Worm (Caenorhabditis elegans) whole organism, early embryonic: ENCODE data around the gene clec-171.

Source experiments
- B0310.2 ChIP-seq: sonication (generic microtip); optimal IDR thresholded peaks from 2 replicates; lab custom pipeline; 2016; ENCODE audit warnings: mild to moderate bottlenecking, missing genetic modification characterization, missing compliant biosample characterization
- aly-1 ChIP-seq: sonication (generic microtip); optimal IDR thresholded peaks from 2 replicates; lab custom pipeline; 2016; ENCODE audit warnings: missing genetic modification characterization, missing compliant biosample characterization
- ama-1 ChIP-seq: fragments of 150-350 bp; optimal IDR thresholded peaks from 2 replicates; lab custom pipeline; 2014
- ceh-36 ChIP-seq: sonication (generic microtip); optimal IDR thresholded peaks from 2 replicates; lab custom pipeline; 2016; ENCODE audit warnings: missing genetic modification characterization, inconsistent platforms, missing compliant biosample characterization
- ets-7 ChIP-seq: sonication (generic microtip); optimal IDR thresholded peaks from 2 replicates; lab custom pipeline; 2016; ENCODE audit warnings: missing genotype, missing genetic modification characterization, missing compliant biosample characterization
- flt-1 ChIP-seq: fragments of 200-800 bp; sonication (Bioruptor generic); IDR thresholded peaks from 2 replicates; pipeline ENCODE4 v1.3.6; 2022; ENCODE audit warnings: missing genetic modification characterization, missing compliant biosample characterization
- hmbx-1 ChIP-seq: sonication (generic microtip); optimal IDR thresholded peaks from 2 replicates; lab custom pipeline; 2016; ENCODE audit warnings: mild to moderate bottlenecking, missing genetic modification characterization, missing compliant biosample characterization
- hnd-1 ChIP-seq: sonication (generic microtip); optimal IDR thresholded peaks from 2 replicates; lab custom pipeline; 2016; ENCODE audit warnings: missing genetic modification characterization, missing compliant biosample characterization
- pes-1 ChIP-seq: fragments of 200-800 bp; sonication (Bioruptor generic); IDR thresholded peaks from 2 replicates; pipeline ENCODE4 v1.3.6; 2022; ENCODE audit warnings: missing genetic modification reagents, missing genetic modification characterization, missing compliant biosample characterization
- sea-1 ChIP-seq: fragments of 200-800 bp; sonication (Bioruptor generic); conservative IDR thresholded peaks from 2 replicates; pipeline ENCODE4 v1.3.6; 2022; ENCODE audit warnings: missing genetic modification characterization, missing compliant biosample characterization
- tbx-11 ChIP-seq: fragments of 200-800 bp; sonication (Bioruptor generic); IDR thresholded peaks from 2 replicates; pipeline ENCODE4 v1.3.6; 2022; ENCODE audit warnings: missing genetic modification characterization, missing compliant biosample characterization
- tbx-37 ChIP-seq: fragments of 200-800 bp; sonication (Bioruptor generic); conservative IDR thresholded peaks from 2 replicates; pipeline ENCODE4 v1.3.6; 2022; ENCODE audit warnings: missing genetic modification reagents, missing genetic modification characterization, missing compliant biosample characterization

- TF ChIP-seq tbx-37 (no peak), flt-1 (no peak), sea-1 (GFP tag; lab: Robert Waterston, UW) (no peak), ama-1 (lab: Kevin White, UChicago) (no peak), ets-7 (no peak), B0310.2 (tag; lab: Kevin White, UChicago) (no peak), pes-1 (GFP tag; lab: Robert Waterston, UW) (no peak), hmbx-1 (tag; lab: Kevin White, UChicago) (no peak), ceh-36 (tag; lab: Kevin White, UChicago) (no peak), tbx-11 (GFP tag; lab: Robert Waterston, UW) (no peak), aly-1 (tag; lab: Kevin White, UChicago) (no peak), hnd-1 (no peak)
Measured at ce11 chrIV:1472145-1472544, 45.0 kb upstream of the clec-171 start.
